Fruit fly (Drosophila melanogaster) whole organism, embryonic: ENCODE data around the gene Exn.

Experiments
- CG10147 ChIP-seq: fragments of 200-800 bp; sonication (Bioruptor generic); optimal IDR thresholded peaks from 2 replicates; lab custom pipeline; 2019; ENCODE audit warnings: missing biosample characterization, mild to moderate bottlenecking, missing genetic modification characterization, moderate library complexity
- CG11247 ChIP-seq: fragments of 200-800 bp; sonication (Bioruptor generic); IDR thresholded peaks from 2 replicates; pipeline ENCODE4 v1.3.6; 2022; ENCODE audit warnings: missing biosample characterization, missing genetic modification characterization
- CG11456 ChIP-seq: fragments of 200-800 bp; sonication (Bioruptor generic); IDR thresholded peaks from 3 replicates; pipeline ENCODE4 v1.3.6; 2022; ENCODE audit warnings: missing biosample characterization, missing genetic modification characterization
- CG12104 ChIP-seq: fragments of 200-800 bp; sonication (Bioruptor generic); optimal IDR thresholded peaks from 3 replicates; lab custom pipeline; 2016; ENCODE audit warnings: missing biosample characterization, missing genetic modification characterization
- CG12236 ChIP-seq: fragments of 200-800 bp; sonication (Bioruptor generic); optimal IDR thresholded peaks from 2 replicates; lab custom pipeline; 2016; ENCODE audit warnings: missing biosample characterization, missing genetic modification characterization
- CG12659 ChIP-seq: fragments of 200-800 bp; sonication (Bioruptor generic); optimal IDR thresholded peaks from 3 replicates; lab custom pipeline; 2017; ENCODE audit warnings: mild to moderate bottlenecking, missing biosample characterization, missing genetic modification reagents, missing genetic modification characterization
- CG12769 ChIP-seq: fragments of 200-800 bp; sonication (Bioruptor generic); optimal IDR thresholded peaks from 2 replicates; lab custom pipeline; 2019; ENCODE audit warnings: missing biosample characterization, mild to moderate bottlenecking, missing genetic modification characterization, moderate library complexity
- CG14441 ChIP-seq: fragments of 200-800 bp; sonication (Bioruptor generic); IDR thresholded peaks from 2 replicates; pipeline ENCODE4 v1.3.6; 2022; ENCODE audit warnings: missing biosample characterization, missing genetic modification characterization
- CG16863 ChIP-seq: fragments of 200-800 bp; sonication (Bioruptor generic); optimal IDR thresholded peaks from 3 replicates; lab custom pipeline; 2016; ENCODE audit warnings: missing biosample characterization, missing genetic modification characterization
- CG18764 ChIP-seq: fragments of 200-800 bp; sonication (Bioruptor generic); optimal IDR thresholded peaks from 3 replicates; lab custom pipeline; 2016; ENCODE audit warnings: missing biosample characterization, missing genetic modification characterization
- CG30020 ChIP-seq: fragments of 200-800 bp; optimal IDR thresholded peaks from 2 replicates; lab custom pipeline; 2019; ENCODE audit warnings: missing biosample characterization, mild to moderate bottlenecking, missing genetic modification characterization, moderate library complexity
- CG31388 ChIP-seq: fragments of 200-800 bp; sonication (Bioruptor generic); optimal IDR thresholded peaks from 2 replicates; lab custom pipeline; 2016; ENCODE audit warnings: missing biosample characterization, missing genetic modification characterization
- CG32772 ChIP-seq: fragments of 200-800 bp; sonication (Bioruptor generic); IDR thresholded peaks from 2 replicates; pipeline ENCODE4 v1.3.6; 2022; ENCODE audit warnings: missing biosample characterization, missing genetic modification characterization
- CG3847 ChIP-seq: fragments of 200-800 bp; sonication (Bioruptor generic); IDR thresholded peaks from 2 replicates; pipeline ENCODE4 v1.3.6; 2022; ENCODE audit warnings: missing biosample characterization, missing genetic modification characterization
- CG7745 ChIP-seq: fragments of 200-800 bp; sonication (Bioruptor generic); optimal IDR thresholded peaks from 2 replicates; lab custom pipeline; 2018; ENCODE audit warnings: missing biosample characterization, mild to moderate bottlenecking, missing genetic modification characterization, moderate library complexity
- CG7928 ChIP-seq: fragments of 200-800 bp; sonication (Bioruptor generic); optimal IDR thresholded peaks from 2 replicates; lab custom pipeline; 2017; ENCODE audit warnings: missing biosample characterization, mild to moderate bottlenecking, missing genetic modification characterization
- CkIIα-i1 ChIP-seq: fragments of 200-800 bp; sonication (Bioruptor generic); IDR thresholded peaks from 2 replicates; pipeline ENCODE4 v1.3.6; 2022; ENCODE audit warnings: missing biosample characterization, missing genetic modification characterization
- CrebB ChIP-seq: fragments of 200-800 bp; sonication (Bioruptor generic); optimal IDR thresholded peaks from 3 replicates; lab custom pipeline; 2018; ENCODE audit warnings: missing biosample characterization, mild to moderate bottlenecking, missing genetic modification characterization
- ERR ChIP-seq: fragments of 200-800 bp; sonication (Bioruptor generic); optimal IDR thresholded peaks from 2 replicates; lab custom pipeline; 2016; ENCODE audit warnings: missing biosample characterization, missing genetic modification characterization
- HHEX ChIP-seq: fragments of 200-800 bp; sonication (Bioruptor generic); optimal IDR thresholded peaks from 3 replicates; lab custom pipeline; 2017; ENCODE audit warnings: missing biosample characterization, mild to moderate bottlenecking, missing genetic modification characterization, missing genetic modification reagents
- HLHmδ ChIP-seq: fragments of 200-800 bp; sonication (Bioruptor generic); optimal IDR thresholded peaks from 2 replicates; lab custom pipeline; 2018; ENCODE audit warnings: missing biosample characterization, mild to moderate bottlenecking, missing genetic modification characterization, moderate library complexity
- MBD-R2 ChIP-seq: fragments of 200-800 bp; sonication (Bioruptor generic); IDR thresholded peaks from 2 replicates; pipeline ENCODE4 v1.3.6; 2022; ENCODE audit warnings: missing biosample characterization, missing genetic modification characterization
- NK7.1 ChIP-seq: fragments of 200-800 bp; sonication (Bioruptor generic); optimal IDR thresholded peaks from 3 replicates; lab custom pipeline; 2016; ENCODE audit warnings: missing biosample characterization, missing genetic modification characterization
- Neu2 ChIP-seq: fragments of 200-800 bp; sonication (Bioruptor generic); optimal IDR thresholded peaks from 3 replicates; lab custom pipeline; 2016; ENCODE audit warnings: missing biosample characterization, missing genetic modification characterization, borderline replicate concordance
- PHDP ChIP-seq: fragments of 200-800 bp; sonication (Bioruptor generic); optimal IDR thresholded peaks from 3 replicates; lab custom pipeline; 2018; ENCODE audit warnings: missing biosample characterization, mild to moderate bottlenecking, missing genetic modification characterization, moderate library complexity
- Side ChIP-seq: fragments of 200-800 bp; sonication (Bioruptor generic); optimal IDR thresholded peaks from 2 replicates; lab custom pipeline; 2016; ENCODE audit warnings: missing biosample characterization, missing genetic modification characterization
- TFAM ChIP-seq: fragments of 200-800 bp; sonication (Bioruptor generic); optimal IDR thresholded peaks from 2 replicates; lab custom pipeline; 2017; ENCODE audit warnings: missing biosample characterization, missing genetic modification characterization, inconsistent platforms
- Trl ChIP-seq, 3 experiments: fragments of >200 bp in 2 of 3; fragments of 200-800 bp in 1 of 3; sonication (Bioruptor generic) in 1 of 3; optimal IDR thresholded peaks; 2 replicates in 1 of 3; 3 replicates in 2 of 3; lab custom pipeline; 2016 to 2017; ENCODE audit warnings: missing biosample characterization in 1 of 3, missing genetic modification characterization in 1 of 3
- ab ChIP-seq: fragments of 200-800 bp; sonication (Bioruptor generic); optimal IDR thresholded peaks from 2 replicates; lab custom pipeline; 2016; ENCODE audit warnings: missing biosample characterization, missing genetic modification characterization
- bbx ChIP-seq: fragments of 200-800 bp; sonication (Bioruptor generic); IDR thresholded peaks from 2 replicates; pipeline ENCODE4 v1.3.6; 2022; ENCODE audit warnings: missing biosample characterization, missing genetic modification characterization; ENCODE audit not compliant: partially characterized antibody
- ci ChIP-seq: fragments of 200-800 bp; sonication (Bioruptor generic); IDR thresholded peaks from 3 replicates; pipeline ENCODE4 v1.3.6; 2022; ENCODE audit warnings: missing biosample characterization, missing genetic modification characterization
- en ChIP-seq: fragments of 200-800 bp; sonication (Bioruptor generic); optimal IDR thresholded peaks from 2 replicates; lab custom pipeline; 2016; ENCODE audit warnings: missing biosample characterization, missing genetic modification characterization
- fd3F ChIP-seq: fragments of 200-800 bp; sonication (Bioruptor generic); optimal IDR thresholded peaks from 2 replicates; lab custom pipeline; 2018; ENCODE audit warnings: missing biosample characterization, mild to moderate bottlenecking, missing genetic modification characterization, moderate library complexity
- fd64A ChIP-seq: fragments of 200-800 bp; sonication (Bioruptor generic); optimal IDR thresholded peaks from 3 replicates; lab custom pipeline; 2018; ENCODE audit warnings: missing biosample characterization, mild to moderate bottlenecking, missing genetic modification characterization
- fru ChIP-seq: fragments of >200 bp; optimal IDR thresholded peaks from 2 replicates; lab custom pipeline; 2017
- gem ChIP-seq: fragments of 200-800 bp; sonication (Bioruptor generic); optimal IDR thresholded peaks from 2 replicates; lab custom pipeline; 2019; ENCODE audit warnings: missing biosample characterization, mild to moderate bottlenecking, missing genetic modification characterization, moderate library complexity
- gt ChIP-seq: fragments of 200-800 bp; sonication (Bioruptor generic); IDR thresholded peaks from 2 replicates; pipeline ENCODE4 v1.3.6; 2022; ENCODE audit warnings: missing biosample characterization, missing genetic modification characterization
- h ChIP-seq: fragments of >200 bp; optimal IDR thresholded peaks from 2 replicates; lab custom pipeline; 2017
- hkb ChIP-seq, 2 experiments: fragments of 200-800 bp in 1 of 2; fragments of >200 bp in 1 of 2; sonication (Bioruptor generic) in 1 of 2; IDR thresholded peaks in 1 of 2; optimal IDR thresholded peaks in 1 of 2; 2 replicates each; pipeline versions ENCODE4 v1.3.6 to Lab custom; 2017 to 2022; ENCODE audit warnings: missing biosample characterization in 1 of 2, missing genetic modification characterization in 1 of 2
- insv ChIP-seq, 2 experiments: fragments of 200-800 bp; sonication (Bioruptor generic); optimal IDR thresholded peaks; 3 replicates each; lab custom pipeline; 2016 to 2018; ENCODE audit warnings: missing biosample characterization in 2 of 2, missing genetic modification characterization in 2 of 2
- inv ChIP-seq: fragments of 200-800 bp; sonication (Bioruptor generic); IDR thresholded peaks from 2 replicates; pipeline ENCODE4 v1.3.6; 2022; ENCODE audit warnings: missing biosample characterization, missing genetic modification characterization; ENCODE audit not compliant: partially characterized antibody
- kni ChIP-seq: fragments of 200-800 bp; sonication (Bioruptor generic); optimal IDR thresholded peaks from 3 replicates; lab custom pipeline; 2017; ENCODE audit warnings: mild to moderate bottlenecking, missing biosample characterization, missing genetic modification reagents, missing genetic modification characterization
- mirr ChIP-seq: fragments of 200-800 bp; sonication (Bioruptor generic); optimal IDR thresholded peaks from 3 replicates; lab custom pipeline; 2018; ENCODE audit warnings: missing biosample characterization, mild to moderate bottlenecking, missing genetic modification characterization
- odd ChIP-seq: fragments of 200-800 bp; sonication (Bioruptor generic); optimal IDR thresholded peaks from 2 replicates; lab custom pipeline; 2017; ENCODE audit warnings: missing biosample characterization, mild to moderate bottlenecking, missing genetic modification characterization
- salm ChIP-seq: fragments of 200-800 bp; sonication (Bioruptor generic); optimal IDR thresholded peaks from 2 replicates; lab custom pipeline; 2018; ENCODE audit warnings: missing biosample characterization, mild to moderate bottlenecking, missing genetic modification characterization
- shn ChIP-seq: fragments of 200-800 bp; sonication (Bioruptor generic); optimal IDR thresholded peaks from 3 replicates; lab custom pipeline; 2016; ENCODE audit warnings: missing biosample characterization, missing genetic modification characterization
- sna ChIP-seq: fragments of 200-800 bp; sonication (Bioruptor generic); IDR thresholded peaks from 2 replicates; pipeline ENCODE4 v1.3.6; 2022; ENCODE audit warnings: missing biosample characterization, missing genetic modification characterization; ENCODE audit not compliant: partially characterized antibody
- twi ChIP-seq: fragments of 200-800 bp; optimal IDR thresholded peaks from 2 replicates; lab custom pipeline; 2019; ENCODE audit warnings: missing biosample characterization, mild to moderate bottlenecking, missing genetic modification characterization, moderate library complexity
- zf30C ChIP-seq: fragments of 200-800 bp; sonication (Bioruptor generic); optimal IDR thresholded peaks from 3 replicates; lab custom pipeline; 2018; ENCODE audit warnings: missing biosample characterization, mild to moderate bottlenecking, missing genetic modification characterization

Gene Exn

dm6 chr3L:17009715-17010491 lies 40.1 kb downstream of the Exn start (continued):
- TF ChIP-seq ERR (GFP tag; lab: Kevin White, UChicago) (no peak), TFAM (GFP tag; lab: Kevin White, UChicago) (no peak), gt (no peak), CG11247 (GFP tag; lab: Robert Waterston, UW) (peak; percentile 42; the same call in 1 of the 2 replicates), CG18764 (GFP tag; lab: Kevin White, UChicago) (no peak), CkIIα-i1 (no peak), gem (tag; lab: Kevin White, UChicago) (peak; percentile 61), bbx (GFP tag; lab: Robert Waterston, UW) (peak; percentile 54), zf30C (GFP tag; lab: Kevin White, UChicago) (no peak), Trl (optimal IDR thresholded peaks at IDR 0.05; lab: Kevin White, UChicago) (peak; percentile 43 to 54), Trl (GFP tag; optimal IDR thresholded peaks at IDR 0.05; lab: Kevin White, UChicago) (no peak), inv (GFP tag; lab: Robert Waterston, UW) (0 out of 2 replicates have a peak, but pooled peaks have one; percentile 29), en (GFP tag; lab: Kevin White, UChicago) (no peak), CG12769 (tag; lab: Kevin White, UChicago) (peak; percentile 98), mirr (peak; percentile 96), Side (no peak), PHDP (tag; lab: Kevin White, UChicago) (peak; percentile 33), ci (GFP tag; lab: Robert Waterston, UW) (peak; percentile 55), CG14441 (peak; percentile 36), CG11456 (GFP tag; lab: Robert Waterston, UW) (no peak), CG16863 (GFP tag; lab: Kevin White, UChicago) (no peak), insv (GFP tag; optimal IDR thresholded peaks at IDR 0.05; lab: Kevin White, UChicago) (peak in 1 of 2 experiments; percentile 39), hkb (optimal IDR thresholded peaks at IDR 0.05; lab: Kevin White, UChicago) (no peak), hkb (GFP tag; IDR thresholded peaks at IDR 0.05; lab: Robert Waterston, UW) (0 out of 2 replicates have a peak, but pooled peaks have one; percentile 31), h (lab: Kevin White, UChicago) (no peak), fru (lab: Kevin White, UChicago) (no peak), kni (GFP tag; lab: Kevin White, UChicago) (peak; percentile 87), HLHmδ (GFP tag; lab: Kevin White, UChicago) (no peak), odd (GFP tag; lab: Kevin White, UChicago) (peak; percentile 7), CG31388 (GFP tag; lab: Kevin White, UChicago) (no peak), CG7745 (tag; lab: Kevin White, UChicago) (no peak), ab (GFP tag; lab: Kevin White, UChicago) (peak; percentile 25), CG7928 (GFP tag; lab: Kevin White, UChicago) (no peak), CG12659 (GFP tag; lab: Kevin White, UChicago) (no peak), fd3F (no peak), CG30020 (tag; lab: Kevin White, UChicago) (no peak), salm (tag; lab: Kevin White, UChicago) (peak; percentile 19), MBD-R2 (GFP tag; lab: Robert Waterston, UW) (peak; percentile 22; the same call in 1 of the 2 replicates), CG12104 (GFP tag; lab: Kevin White, UChicago) (no peak), CG10147 (GFP tag; lab: Kevin White, UChicago) (no peak), CG32772 (no peak), twi (tag; lab: Kevin White, UChicago) (peak; percentile 27), sna (GFP tag; lab: Robert Waterston, UW) (peak; percentile 38; the same call in 1 of the 2 replicates), fd64A (GFP tag; lab: Kevin White, UChicago) (peak; percentile 43), CG3847 (GFP tag; lab: Robert Waterston, UW) (peak; percentile 9; the same call in 1 of the 2 replicates), CG12236 (GFP tag; lab: Kevin White, UChicago) (no peak), shn (peak; percentile 15), Neu2 (GFP tag; lab: Kevin White, UChicago) (no peak), NK7.1 (no peak), CrebB (peak; percentile 75), HHEX (GFP tag; lab: Kevin White, UChicago) (peak; percentile 40)
